Worm (Caenorhabditis elegans) whole organism, L2 larva: Measurements from ENCODE around the gene Y48A6C.8.

Experiments
- C34F6.9 ChIP-seq: fragments of 150-350 bp; optimal IDR thresholded peaks from 2 replicates; lab custom pipeline; 2014; ENCODE audit warnings: missing biosample characterization, missing genetic modification characterization
- F13H6.1 ChIP-seq: sonication (generic microtip); optimal IDR thresholded peaks from 2 replicates; lab custom pipeline; 2016; ENCODE audit warnings: missing genetic modification characterization, missing compliant biosample characterization
- R02D3.7 ChIP-seq: fragments of 150-350 bp; optimal IDR thresholded peaks from 2 replicates; lab custom pipeline; 2014; ENCODE audit warnings: missing biosample characterization, missing genetic modification characterization
- Y55F3AM.14 ChIP-seq: fragments of 200-800 bp; sonication (Bioruptor generic); optimal IDR thresholded peaks from 2 replicates; lab custom pipeline; 2018; ENCODE audit warnings: mild to moderate bottlenecking, missing genetic modification characterization, missing compliant biosample characterization
- ZK546.5 ChIP-seq: sonication (generic microtip); optimal IDR thresholded peaks from 2 replicates; lab custom pipeline; 2017; ENCODE audit warnings: missing biosample characterization, missing genetic modification characterization
- alr-1 ChIP-seq: fragments of 150-350 bp; optimal IDR thresholded peaks from 2 replicates; lab custom pipeline; 2014; ENCODE audit warnings: missing biosample characterization, missing genetic modification characterization
- aly-2 ChIP-seq: fragments of 150-350 bp; optimal IDR thresholded peaks from 2 replicates; lab custom pipeline; 2014; ENCODE audit warnings: missing biosample characterization, missing genetic modification characterization
- ama-1 ChIP-seq: fragments of 150-350 bp; optimal IDR thresholded peaks from 2 replicates; lab custom pipeline; 2018; ENCODE audit warnings: inconsistent platforms
- blmp-1 ChIP-seq: sonication (generic microtip); optimal IDR thresholded peaks from 2 replicates; lab custom pipeline; 2017; ENCODE audit warnings: missing genetic modification characterization, mild to moderate bottlenecking, missing compliant biosample characterization, antibody characterized with exemption, moderate library complexity; ENCODE audit not compliant: insufficient read depth
- ceh-82 ChIP-seq: fragments of 150-350 bp; optimal IDR thresholded peaks from 2 replicates; lab custom pipeline; 2014; ENCODE audit warnings: missing biosample characterization, missing genetic modification characterization
- crh-2 ChIP-seq: sonication (generic microtip); optimal IDR thresholded peaks from 2 replicates; lab custom pipeline; 2017; ENCODE audit warnings: missing biosample characterization, missing genetic modification characterization
- dmd-4 ChIP-seq: sonication (generic microtip); optimal IDR thresholded peaks from 2 replicates; lab custom pipeline; 2017; ENCODE audit warnings: missing biosample characterization, missing genetic modification characterization
- egl-27 ChIP-seq: sonication (generic microtip); optimal IDR thresholded peaks from 3 replicates; lab custom pipeline; 2017; ENCODE audit warnings: missing biosample characterization, missing genetic modification reagents, missing genetic modification characterization
- elt-1 ChIP-seq: fragments of 150-350 bp; optimal IDR thresholded peaks from 2 replicates; lab custom pipeline; 2014; ENCODE audit warnings: missing biosample characterization, missing genetic modification characterization
- fos-1 ChIP-seq: fragments of 150-350 bp; optimal IDR thresholded peaks from 2 replicates; lab custom pipeline; 2014; ENCODE audit warnings: missing biosample characterization, missing genetic modification characterization
- lin-11 ChIP-seq: fragments of 150-350 bp; sonication (generic microtip); optimal IDR thresholded peaks from 2 replicates; lab custom pipeline; 2014; ENCODE audit warnings: missing biosample characterization, missing genetic modification characterization, inconsistent platforms, mixed read lengths
- lin-13 ChIP-seq: fragments of 150-350 bp; optimal IDR thresholded peaks from 2 replicates; lab custom pipeline; 2014; ENCODE audit warnings: missing biosample characterization, missing genetic modification reagents, missing genetic modification characterization
- lsy-2 ChIP-seq, 2 experiments: fragments of 150-350 bp in 1 of 2; sonication (generic microtip) in 1 of 2; optimal IDR thresholded peaks; 2 replicates each; lab custom pipeline; 2014 to 2017; ENCODE audit warnings: missing biosample characterization in 2 of 2, missing genetic modification characterization in 2 of 2
- mab-5 ChIP-seq: fragments of 150-350 bp; optimal IDR thresholded peaks from 2 replicates; lab custom pipeline; 2014; ENCODE audit warnings: missing biosample characterization, missing genetic modification characterization
- mbf-1 ChIP-seq: sonication (generic microtip); optimal IDR thresholded peaks from 2 replicates; lab custom pipeline; 2017; ENCODE audit warnings: missing biosample characterization, missing genetic modification characterization
- mdl-1 ChIP-seq, 2 experiments: fragments of 150-350 bp in 1 of 2; sonication (generic microtip) in 1 of 2; optimal IDR thresholded peaks; 2 replicates each; lab custom pipeline; 2017; ENCODE audit warnings: missing biosample characterization in 2 of 2, missing genetic modification characterization in 2 of 2
- nhr-10 ChIP-seq: sonication (generic microtip); optimal IDR thresholded peaks from 2 replicates; lab custom pipeline; 2017; ENCODE audit warnings: missing biosample characterization, missing genetic modification characterization
- nhr-12 ChIP-seq: fragments of 150-350 bp; optimal IDR thresholded peaks from 2 replicates; lab custom pipeline; 2014; ENCODE audit warnings: missing biosample characterization, missing genetic modification characterization
- nhr-23 ChIP-seq: fragments of 150-350 bp; optimal IDR thresholded peaks from 2 replicates; lab custom pipeline; 2014; ENCODE audit warnings: missing biosample characterization, missing genetic modification reagents, missing genetic modification characterization
- nhr-237 ChIP-seq: fragments of 150-350 bp; optimal IDR thresholded peaks from 2 replicates; lab custom pipeline; 2014; ENCODE audit warnings: missing biosample characterization, missing genetic modification characterization
- nhr-25 ChIP-seq: fragments of 150-350 bp; sonication (generic microtip); optimal IDR thresholded peaks from 3 replicates; lab custom pipeline; 2014; ENCODE audit warnings: missing biosample characterization, missing genetic modification characterization
- nhr-77 ChIP-seq: fragments of 150-350 bp; optimal IDR thresholded peaks from 2 replicates; lab custom pipeline; 2014; ENCODE audit warnings: missing biosample characterization, missing genetic modification characterization
- peb-1 ChIP-seq: fragments of 150-350 bp; optimal IDR thresholded peaks from 2 replicates; lab custom pipeline; 2014; ENCODE audit warnings: missing biosample characterization, missing genetic modification characterization
- sem-4 ChIP-seq: fragments of 150-350 bp; optimal IDR thresholded peaks from 2 replicates; lab custom pipeline; 2014; ENCODE audit warnings: missing biosample characterization, missing genetic modification reagents, missing genetic modification characterization
- skn-1 ChIP-seq: sonication (generic microtip); optimal IDR thresholded peaks from 2 replicates; lab custom pipeline; 2017; ENCODE audit warnings: missing biosample characterization, missing genetic modification characterization
- sma-9 ChIP-seq, 2 experiments: fragments of 150-350 bp in 1 of 2; sonication (generic microtip) in 1 of 2; optimal IDR thresholded peaks; 2 replicates each; lab custom pipeline; 2014 to 2016; ENCODE audit warnings: missing genetic modification characterization in 2 of 2, mild to moderate bottlenecking in 1 of 2, missing biosample characterization in 1 of 2, missing compliant biosample characterization in 1 of 2, missing genetic modification reagents in 1 of 2, moderate library complexity in 1 of 2
- snpc-4 ChIP-seq: fragments of 150-350 bp; optimal IDR thresholded peaks from 2 replicates; lab custom pipeline; 2014; ENCODE audit warnings: missing biosample characterization, missing genetic modification characterization
- unc-39 ChIP-seq: fragments of 150-350 bp; optimal IDR thresholded peaks from 2 replicates; lab custom pipeline; 2014; ENCODE audit warnings: missing biosample characterization, missing genetic modification characterization
- unc-55 ChIP-seq: fragments of 150-350 bp; sonication (generic microtip); optimal IDR thresholded peaks from 3 replicates; lab custom pipeline; 2014; ENCODE audit warnings: missing biosample characterization, missing genetic modification reagents, missing genetic modification characterization
- zag-1 ChIP-seq: fragments of 150-350 bp; optimal IDR thresholded peaks from 2 replicates; lab custom pipeline; 2014; ENCODE audit warnings: missing biosample characterization, missing genetic modification characterization
- ztf-1 ChIP-seq: fragments of 200-800 bp; sonication (Bioruptor generic); conservative IDR thresholded peaks from 2 replicates; pipeline ENCODE4 v1.3.6; 2022; ENCODE audit warnings: missing genetic modification characterization, missing compliant biosample characterization
- ztf-11 ChIP-seq: sonication (generic microtip); optimal IDR thresholded peaks from 2 replicates; lab custom pipeline; 2017; ENCODE audit warnings: missing biosample characterization, missing genetic modification characterization
- ztf-4 ChIP-seq: fragments of 150-350 bp; optimal IDR thresholded peaks from 2 replicates; lab custom pipeline; 2014; ENCODE audit warnings: missing biosample characterization, missing genetic modification characterization

Gene Y48A6C.8

DNA sequence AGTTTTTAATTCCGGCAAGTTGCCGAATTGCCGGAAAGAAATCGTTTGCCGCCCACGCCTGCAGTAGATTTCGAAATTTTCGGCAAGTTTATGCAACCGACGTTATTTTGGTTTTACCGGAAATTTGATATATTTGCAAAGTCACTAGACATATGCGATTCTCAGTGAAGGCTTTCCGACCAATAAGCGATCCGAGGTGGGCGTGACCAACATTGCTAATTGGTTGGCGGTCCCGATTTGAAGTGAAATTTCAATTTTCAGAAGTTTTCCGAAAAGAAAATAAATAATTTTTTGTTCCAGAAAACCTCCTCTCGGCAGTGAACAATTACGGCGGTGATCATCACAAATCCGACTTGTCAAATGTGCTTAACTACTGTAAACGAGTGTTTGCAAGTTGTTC lies 30.5 kb upstream of the Y48A6C.8 start:
- TF ChIP-seq sma-9 (GFP tag; optimal IDR thresholded peaks at IDR 0.05; lab: Kevin White, UChicago) (no peak), sma-9 (tag; optimal IDR thresholded peaks at IDR 0.05; lab: Kevin White, UChicago) (no peak)

DNA sequence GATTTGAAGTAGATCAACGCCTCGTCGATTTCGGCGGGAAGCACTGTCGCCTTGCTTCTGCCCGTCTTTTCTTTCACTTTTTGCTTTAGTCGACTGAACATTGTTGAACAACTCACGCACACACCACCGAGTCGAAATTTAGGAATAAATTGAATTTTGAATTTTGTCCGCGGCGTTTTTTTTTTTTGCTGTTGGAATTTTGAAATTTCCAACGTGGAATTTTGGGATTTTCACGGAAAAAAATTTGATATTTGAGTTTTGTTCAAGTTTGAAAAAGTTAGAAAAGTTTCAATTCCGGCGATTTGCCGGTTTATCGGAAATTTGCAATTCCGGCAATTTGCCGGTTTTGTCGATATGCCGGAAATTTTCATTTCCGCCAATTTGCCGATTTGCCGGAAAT lies 29.7 kb upstream of the Y48A6C.8 start, which contains the start of gene Y47D3A.31:
Gene Y47D3A.31 (minus strand): TSS at position 101 of the 400 bp plus-strand sequence.
- TF ChIP-seq dmd-4 (tag; lab: Kevin White, UChicago) = no peak
- no peak for TF ChIP-seq lsy-2 (tag; optimal IDR thresholded peaks at IDR 0.05; lab: Kevin White, UChicago)
- TF ChIP-seq ZK546.5 = no peak
- TF ChIP-seq Y55F3AM.14 = no peak
- no peak for TF ChIP-seq aly-2
- TF ChIP-seq alr-1 = no peak
- no peak for TF ChIP-seq sem-4 (tag; lab: Kevin White, UChicago)
- TF ChIP-seq mbf-1 (tag; lab: Kevin White, UChicago) = no peak
- TF ChIP-seq, all 48 proteins: peak for 0

DNA sequence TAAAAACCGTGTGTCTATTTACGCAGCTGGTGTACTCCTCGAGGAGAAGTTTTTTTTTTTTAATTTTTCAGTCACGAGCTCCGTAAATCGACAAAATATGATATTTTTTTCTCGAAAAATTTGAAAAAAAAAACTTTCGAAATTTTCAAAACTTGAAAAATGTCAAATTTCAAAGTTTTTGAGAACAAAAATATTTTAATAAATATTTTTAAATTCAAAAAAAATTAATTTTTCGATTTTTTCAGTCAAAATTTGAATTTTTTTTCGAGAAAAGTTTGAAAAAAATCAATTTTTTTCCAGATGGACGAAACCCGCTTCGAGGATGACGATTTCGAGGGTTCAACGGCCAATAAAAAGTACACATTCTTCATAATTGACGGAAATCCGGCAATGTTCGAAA lies 27.1 kb upstream of the Y48A6C.8 start, which contains the start of gene cku-70:
Gene cku-70 (plus strand): TSS at position 301 of the 400 bp plus-strand sequence.
- TF ChIP-seq R02D3.7 (no peak), elt-1 (no peak), ceh-82 (no peak), zag-1 (tag; lab: Kevin White, UChicago) (no peak), C34F6.9 (tag; lab: Kevin White, UChicago) (no peak), nhr-23 (tag; lab: Kevin White, UChicago) (no peak), sma-9 (GFP tag; optimal IDR thresholded peaks at IDR 0.05; lab: Kevin White, UChicago) (no peak), sma-9 (tag; optimal IDR thresholded peaks at IDR 0.05; lab: Kevin White, UChicago) (no peak), mab-5 (tag; lab: Kevin White, UChicago) (no peak), ama-1 (lab: Kevin White, UChicago) (no peak)

DNA sequence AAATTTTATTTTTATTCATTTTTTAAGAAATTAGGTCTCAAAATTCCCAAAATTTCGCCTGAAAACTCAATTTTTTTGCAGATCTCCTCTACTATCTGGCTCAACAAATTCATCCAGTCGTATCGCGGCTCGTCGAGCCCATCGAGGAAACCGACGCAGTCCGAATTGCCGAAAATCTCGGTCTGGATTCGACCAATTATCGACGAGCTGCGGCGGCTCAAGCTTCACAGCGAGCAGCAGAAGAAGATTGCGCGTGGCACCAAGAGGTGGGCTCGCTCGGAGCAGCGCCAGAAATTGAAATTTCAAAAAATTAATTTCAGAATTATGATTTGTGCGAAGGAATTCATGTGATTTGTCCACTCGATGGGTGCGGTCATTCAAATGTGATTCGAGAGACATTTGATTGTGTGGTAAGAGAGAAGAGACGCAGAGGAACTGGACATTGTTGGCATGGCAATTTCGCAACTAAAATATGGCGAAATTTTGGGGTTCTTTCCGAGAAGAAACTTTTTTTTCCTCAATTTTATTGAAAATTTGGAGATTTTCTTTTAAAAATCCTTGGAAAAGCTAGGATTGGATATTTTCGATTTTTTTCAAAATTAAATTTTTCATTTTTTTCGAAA lies 21.9 kb upstream of the Y48A6C.8 start:
- TF ChIP-seq nhr-237 (tag; lab: Kevin White, UChicago) = no peak
- TF ChIP-seq ZK546.5 = no peak
- no peak for TF ChIP-seq ztf-4 (tag; lab: Kevin White, UChicago)
- TF ChIP-seq nhr-77 (tag; lab: Kevin White, UChicago) = no peak

DNA sequence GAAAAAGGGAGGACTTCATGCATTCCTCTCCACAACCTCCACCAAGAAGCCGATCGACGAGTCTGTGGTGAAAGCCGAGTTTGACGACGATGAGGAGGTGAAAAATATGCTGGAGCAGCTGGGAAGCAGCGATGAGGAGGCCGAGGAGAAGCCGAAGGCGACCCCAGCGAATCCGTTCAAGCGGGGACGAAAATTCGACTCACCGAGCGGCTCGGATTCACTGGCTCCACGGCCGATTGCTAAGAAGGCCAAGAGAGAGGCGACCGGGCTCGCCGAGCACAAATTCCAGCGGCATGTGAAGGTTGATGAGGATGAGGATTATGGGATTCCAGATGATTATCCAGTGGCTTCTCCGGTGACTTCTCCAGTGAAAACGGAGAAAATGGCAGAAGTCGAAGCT lies 15.5 kb upstream of the Y48A6C.8 start:
- no peak for TF ChIP-seq sma-9 (GFP tag; optimal IDR thresholded peaks at IDR 0.05; lab: Kevin White, UChicago)
- no peak for TF ChIP-seq sma-9 (tag; optimal IDR thresholded peaks at IDR 0.05; lab: Kevin White, UChicago)
- no peak for TF ChIP-seq ceh-82
- TF ChIP-seq ZK546.5 = no peak
- no peak for TF ChIP-seq ztf-11 (tag; lab: Kevin White, UChicago)
- no peak for TF ChIP-seq blmp-1 (tag; lab: Kevin White, UChicago)
- TF ChIP-seq zag-1 (tag; lab: Kevin White, UChicago) = no peak
- TF ChIP-seq Y55F3AM.14 = no peak
- TF ChIP-seq nhr-25 (tag; lab: Kevin White, UChicago) = no peak
- no peak for TF ChIP-seq C34F6.9 (tag; lab: Kevin White, UChicago)
- no peak for TF ChIP-seq ztf-4 (tag; lab: Kevin White, UChicago)
- no peak for TF ChIP-seq nhr-12 (tag; lab: Kevin White, UChicago)
- TF ChIP-seq lin-11 (tag; lab: Kevin White, UChicago) = no peak
- TF ChIP-seq skn-1 (tag; lab: Kevin White, UChicago) = no peak
- no peak for TF ChIP-seq sem-4 (tag; lab: Kevin White, UChicago)

DNA sequence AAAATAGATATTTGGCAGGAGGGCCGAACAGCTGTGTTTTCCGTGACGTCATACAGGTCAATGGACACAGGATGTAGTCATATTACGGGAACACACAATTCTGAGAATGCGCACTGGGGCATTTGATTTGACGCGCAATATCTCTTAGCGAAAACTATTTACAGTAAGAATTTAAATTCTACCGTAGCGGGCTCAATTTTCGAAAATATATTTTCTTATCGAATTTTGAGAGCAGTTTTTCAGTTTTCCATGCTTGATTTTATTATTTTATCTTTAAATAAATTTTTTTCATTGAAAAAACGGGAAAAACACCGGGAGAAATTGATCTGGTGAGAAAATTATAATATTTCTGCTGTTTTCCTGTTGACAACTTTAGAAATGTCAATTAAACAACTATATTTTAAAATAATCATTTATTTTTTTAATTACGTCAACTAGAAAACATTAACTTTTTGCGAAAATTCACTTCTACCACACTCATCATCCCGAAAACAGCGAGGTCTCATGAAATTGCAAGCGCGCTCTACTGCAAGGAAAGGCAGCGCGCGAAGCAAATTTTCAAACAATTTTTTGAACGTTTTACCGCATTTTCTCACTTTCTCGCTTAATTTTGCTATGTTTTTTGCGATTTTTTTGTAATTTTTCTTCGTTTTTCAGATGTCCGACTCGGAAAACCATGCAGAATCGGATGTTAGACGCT lies 14.5 kb upstream of the Y48A6C.8 start, which contains the start of the genes Y47D3A.1 and pola-1:
Gene Y47D3A.1 (minus strand): TSS at position 51 of the 700 bp plus-strand sequence.
Gene pola-1 (plus strand): TSS at position 658 of the 700 bp plus-strand sequence.
- no peak for TF ChIP-seq peb-1 (tag; lab: Kevin White, UChicago)
- peak; percentile 62 for TF ChIP-seq ceh-82
- no peak for TF ChIP-seq nhr-23 (tag; lab: Kevin White, UChicago)
- TF ChIP-seq unc-55 (GFP tag; lab: Kevin White, UChicago) = peak; percentile 94
- peak; percentile 71 for TF ChIP-seq fos-1
- TF ChIP-seq nhr-10 (tag; lab: Kevin White, UChicago) = no peak
- TF ChIP-seq skn-1 (tag; lab: Kevin White, UChicago) = no peak
- TF ChIP-seq lin-11 (tag; lab: Kevin White, UChicago) = peak; percentile 75
- peak; percentile 66 for TF ChIP-seq F13H6.1
- no peak for TF ChIP-seq nhr-77 (tag; lab: Kevin White, UChicago)
- no peak for TF ChIP-seq elt-1
- peak; percentile 48 to 88 for TF ChIP-seq lsy-2 (tag; optimal IDR thresholded peaks at IDR 0.05; lab: Kevin White, UChicago)
- no peak for TF ChIP-seq egl-27 (tag; lab: Kevin White, UChicago)
- peak; percentile 18 for TF ChIP-seq sem-4 (tag; lab: Kevin White, UChicago)
- TF ChIP-seq nhr-25 (tag; lab: Kevin White, UChicago) = peak; percentile 69
- no peak for TF ChIP-seq ztf-1 (GFP tag; lab: Robert Waterston, UW)
- no peak for TF ChIP-seq zag-1 (tag; lab: Kevin White, UChicago)
- TF ChIP-seq lin-13 (GFP tag; lab: Kevin White, UChicago) = peak; percentile 93
- TF ChIP-seq unc-39 = no peak
- peak; percentile 84 for TF ChIP-seq crh-2
- TF ChIP-seq dmd-4 (tag; lab: Kevin White, UChicago) = no peak
- TF ChIP-seq ztf-11 (tag; lab: Kevin White, UChicago) = no peak
- TF ChIP-seq snpc-4 (tag; lab: Kevin White, UChicago) = peak; percentile 82
- peak; percentile 26 for TF ChIP-seq ztf-4 (tag; lab: Kevin White, UChicago)
- TF ChIP-seq mdl-1 (tag; optimal IDR thresholded peaks at IDR 0.05; lab: Kevin White, UChicago) = no peak
